Worm (Caenorhabditis elegans) whole organism, mixed stage, embryonic: ENCODE results near the gene ZK177.3.

Source experiments
- nhr-28 ChIP-seq: fragments of 150-350 bp; optimal IDR thresholded peaks from 2 replicates; lab custom pipeline; 2014; ENCODE audit warnings: missing biosample characterization, missing genetic modification characterization
- snpc-4 ChIP-seq: fragments of 150-350 bp; optimal IDR thresholded peaks from 2 replicates; lab custom pipeline; 2014; ENCODE audit warnings: missing biosample characterization, missing genetic modification characterization
- unc-39 ChIP-seq: fragments of 150-350 bp; optimal IDR thresholded peaks from 2 replicates; lab custom pipeline; 2014; ENCODE audit warnings: missing biosample characterization, missing genetic modification characterization
- unc-62 ChIP-seq: fragments of 150-350 bp; optimal IDR thresholded peaks from 2 replicates; lab custom pipeline; 2014; ENCODE audit warnings: missing biosample characterization, missing genetic modification reagents, missing genetic modification characterization
- ztf-11 ChIP-seq: fragments of 150-350 bp; optimal IDR thresholded peaks from 2 replicates; lab custom pipeline; 2014; ENCODE audit warnings: missing biosample characterization, missing genetic modification characterization

- TF ChIP-seq unc-39 (tag; lab: Kevin White, UChicago) (no peak), ztf-11 (tag; lab: Kevin White, UChicago) (no peak), snpc-4 (no peak), unc-62 (no peak), nhr-28 (tag; lab: Kevin White, UChicago) (no peak)
Measured at ce11 chrII:5514846-5515245, 796 bp upstream of the ZK177.3 start, which contains the start of gene sahd-1.
